Worm (Caenorhabditis elegans) whole organism, L1 larva: Measurements from ENCODE around the gene hpo-10.
A peak's percentile ranks its signal among the peaks of the same experiment; 100 is the strongest.

Experiments
- aly-2 ChIP-seq: fragments of 150-350 bp; optimal IDR thresholded peaks from 2 replicates; lab custom pipeline; 2014; ENCODE audit warnings: missing biosample characterization, missing genetic modification characterization
- ama-1 ChIP-seq: fragments of 150-350 bp; optimal IDR thresholded peaks from 2 replicates; lab custom pipeline; 2014
- ceh-82 ChIP-seq, 3 experiments: fragments of 150-350 bp in 1 of 3; sonication (generic microtip) in 2 of 3; optimal IDR thresholded peaks; 2 replicates each; lab custom pipeline; 2014 to 2017; ENCODE audit warnings: missing biosample characterization in 3 of 3, missing genetic modification characterization in 3 of 3
- egl-27 ChIP-seq, 2 experiments: fragments of 150-350 bp in 1 of 2; sonication (generic microtip); optimal IDR thresholded peaks; 3 replicates each; lab custom pipeline; 2017 to 2018; ENCODE audit warnings: missing biosample characterization in 2 of 2, missing genetic modification characterization in 2 of 2, missing genetic modification reagents in 2 of 2
- fos-1 ChIP-seq: fragments of 150-350 bp; optimal IDR thresholded peaks from 2 replicates; lab custom pipeline; 2014; ENCODE audit warnings: missing biosample characterization, missing genetic modification characterization
- lin-35 ChIP-seq, 2 experiments: fragments of 150-350 bp; optimal IDR thresholded peaks; 2 replicates each; lab custom pipeline; 2014; ENCODE audit warnings: missing biosample characterization in 2 of 2, missing genetic modification characterization in 2 of 2, missing genetic modification reagents in 2 of 2
- lsy-2 ChIP-seq, 2 experiments: fragments of 150-350 bp; optimal IDR thresholded peaks; 2 replicates each; lab custom pipeline; 2014; ENCODE audit warnings: missing biosample characterization in 2 of 2, missing genetic modification characterization in 2 of 2
- nhr-76 ChIP-seq: sonication (generic microtip); optimal IDR thresholded peaks from 2 replicates; lab custom pipeline; 2017; ENCODE audit warnings: missing biosample characterization, missing genetic modification characterization
- nhr-84 ChIP-seq: sonication (generic microtip); optimal IDR thresholded peaks from 2 replicates; lab custom pipeline; 2017; ENCODE audit warnings: missing biosample characterization, missing genetic modification characterization
- pag-3 ChIP-seq: sonication (generic microtip); optimal IDR thresholded peaks from 2 replicates; lab custom pipeline; 2017; ENCODE audit warnings: missing genetic modification characterization, mild to moderate bottlenecking, missing compliant biosample characterization, antibody characterized with exemption, borderline replicate concordance; ENCODE audit not compliant: insufficient read depth
- pqm-1 ChIP-seq: sonication (generic microtip); optimal IDR thresholded peaks from 3 replicates; lab custom pipeline; 2017; ENCODE audit warnings: missing biosample characterization, missing genetic modification characterization
- rnt-1 ChIP-seq: sonication (generic microtip); optimal IDR thresholded peaks from 2 replicates; lab custom pipeline; 2016; ENCODE audit warnings: mild to moderate bottlenecking, missing genetic modification characterization, moderate library complexity, missing compliant biosample characterization

DNA sequence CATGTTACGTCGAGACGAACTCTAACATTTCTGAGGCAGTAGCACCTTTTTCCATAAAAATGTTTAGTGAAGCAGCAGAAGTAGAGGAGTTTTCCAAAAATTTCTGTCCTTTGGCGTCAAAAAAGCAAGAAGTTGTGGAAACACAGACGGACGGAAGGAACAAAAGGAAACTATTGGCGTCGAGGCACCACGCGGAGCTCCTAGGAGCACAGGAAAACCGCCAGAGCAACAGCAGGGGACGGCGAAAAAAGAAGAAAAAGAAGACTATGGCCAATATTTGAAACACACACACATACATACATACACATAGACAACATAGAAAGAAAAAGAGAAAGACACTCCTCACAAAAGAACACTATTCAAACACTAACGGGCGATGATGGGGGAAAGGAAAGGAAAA, 36.4 kb upstream of the hpo-10 start:
- TF ChIP-seq ceh-82 (tag; optimal IDR thresholded peaks at IDR 0.05; lab: Kevin White, UChicago) (no peak), ama-1 (lab: Kevin White, UChicago) (no peak), nhr-76 (tag; lab: Kevin White, UChicago) (no peak), lin-35 (GFP tag; optimal IDR thresholded peaks at IDR 0.05; lab: Kevin White, UChicago) (peak in 1 of 2 experiments; percentile 4), nhr-84 (tag; lab: Kevin White, UChicago) (no peak), pag-3 (no peak), pqm-1 (no peak), fos-1 (tag; lab: Kevin White, UChicago) (no peak), rnt-1 (tag; lab: Kevin White, UChicago) (no peak), egl-27 (tag; optimal IDR thresholded peaks at IDR 0.05; lab: Kevin White, UChicago) (no peak), lsy-2 (tag; optimal IDR thresholded peaks at IDR 0.05; lab: Kevin White, UChicago) (no peak), aly-2 (tag; lab: Kevin White, UChicago) (no peak)
